Comparison of ENCODE assay signal across 2 fruit fly cellular contexts in the genomic region with DNA sequence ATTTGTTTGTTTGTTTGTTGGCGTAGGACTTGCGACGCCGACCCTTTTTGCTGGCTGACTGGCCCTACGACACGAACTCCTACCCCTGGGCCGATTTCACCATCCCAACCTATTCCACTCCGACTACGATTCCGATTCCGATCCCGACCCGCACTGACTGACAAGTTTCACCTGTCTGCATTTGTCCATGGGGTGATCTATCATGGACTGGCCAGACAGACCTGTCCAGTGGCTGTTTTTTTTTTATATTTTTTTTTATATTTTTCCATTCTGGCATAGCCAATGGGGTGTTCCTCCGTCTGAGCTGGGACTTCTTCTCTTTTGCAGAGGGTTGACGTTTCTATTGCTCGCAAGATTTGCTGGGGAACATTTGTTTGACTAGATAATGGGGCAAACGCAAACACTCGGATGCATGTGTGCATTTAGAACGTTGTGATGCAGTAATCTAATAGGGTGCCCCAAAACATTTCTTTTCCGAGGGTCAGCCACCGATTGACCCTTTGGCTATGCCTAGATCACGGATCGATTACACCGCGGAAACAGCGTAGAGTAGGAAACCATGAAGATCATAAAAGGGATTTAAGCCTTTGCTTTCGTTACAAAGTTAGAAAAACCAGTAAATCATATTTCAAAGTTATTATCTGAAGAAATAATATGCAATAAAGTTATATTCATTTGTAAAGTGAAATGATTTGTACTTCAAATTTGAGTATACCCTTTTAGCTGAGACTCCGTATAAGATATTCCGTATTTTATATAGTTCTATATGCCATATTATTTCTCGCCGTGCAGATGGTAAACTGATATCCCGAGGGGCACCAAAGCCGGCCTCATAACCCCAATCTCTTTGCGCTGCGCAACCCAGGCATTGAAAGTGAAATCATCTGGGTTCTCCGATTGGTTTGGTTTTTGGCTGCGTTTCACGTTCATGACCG.
TF ChIP-seq lines count a peak whose summit lies in the region.

No protein-coding gene starts in this region.

TF ChIP-seq in whole organism, embryonic, 481 proteins besides CTCF, POLR2A, EP300 and RAD21 (continued from another document and continues in another):
- TF ChIP-seq tna (GFP tag; IDR thresholded peaks at IDR 0.05; lab: Robert Waterston, UW; ENCODE audit: partially characterized antibody) = no peak
- TF ChIP-seq kni (GFP tag; optimal IDR thresholded peaks at IDR 0.05; lab: Kevin White, UChicago) = peak; percentile 16
- TF ChIP-seq CHES-1-like (GFP tag; optimal IDR thresholded peaks at IDR 0.05; lab: Kevin White, UChicago) = no peak
- no peak for TF ChIP-seq CG11696 (GFP tag; IDR thresholded peaks at IDR 0.05; lab: Robert Waterston, UW)
- TF ChIP-seq CG9797 (GFP tag; optimal IDR thresholded peaks at IDR 0.05; lab: Kevin White, UChicago) = no peak
- TF ChIP-seq Chrac-16 (GFP tag; optimal IDR thresholded peaks at IDR 0.05; lab: Kevin White, UChicago) = peak; percentile 55
- TF ChIP-seq CG2202 (tag; optimal IDR thresholded peaks at IDR 0.05; lab: Kevin White, UChicago) = peak; percentile 78
- TF ChIP-seq CG11695 (GFP tag; IDR thresholded peaks at IDR 0.05; lab: Robert Waterston, UW) = no peak
- TF ChIP-seq CG2712 (tag; optimal IDR thresholded peaks at IDR 0.05; lab: Kevin White, UChicago) = peak; percentile 89
- TF ChIP-seq dmrt11E (tag; optimal IDR thresholded peaks at IDR 0.05; lab: Kevin White, UChicago) = peak; percentile 91
- TF ChIP-seq CG9609 (GFP tag; optimal IDR thresholded peaks at IDR 0.05; lab: Kevin White, UChicago) = peak; percentile 15
- TF ChIP-seq BtbVII (GFP tag; optimal IDR thresholded peaks at IDR 0.05; lab: Kevin White, UChicago) = no peak
- no peak for TF ChIP-seq H15 (GFP tag; IDR thresholded peaks at IDR 0.05; lab: Robert Waterston, UW)
- no peak for TF ChIP-seq corto (GFP tag; optimal IDR thresholded peaks at IDR 0.05; lab: Kevin White, UChicago)
- TF ChIP-seq PHDP (tag; optimal IDR thresholded peaks at IDR 0.05; lab: Kevin White, UChicago) = peak; percentile 48
- no peak for TF ChIP-seq cwo (GFP tag; optimal IDR thresholded peaks at IDR 0.05; lab: Kevin White, UChicago)
- TF ChIP-seq ara (GFP tag; IDR thresholded peaks at IDR 0.05; lab: Robert Waterston, UW) = no peak
- TF ChIP-seq CG6254 (GFP tag; optimal IDR thresholded peaks at IDR 0.05; lab: Kevin White, UChicago) = peak; percentile 96
- no peak for TF ChIP-seq crol (GFP tag; IDR thresholded peaks at IDR 0.05; lab: Robert Waterston, UW)
- TF ChIP-seq pum (GFP tag; optimal IDR thresholded peaks at IDR 0.05; lab: Kevin White, UChicago) = peak; percentile 45
- peak; percentile 25 for TF ChIP-seq lilli (GFP tag; optimal IDR thresholded peaks at IDR 0.05; lab: Kevin White, UChicago)
- no peak for TF ChIP-seq repo (GFP tag; optimal IDR thresholded peaks at IDR 0.05; lab: Kevin White, UChicago)
- TF ChIP-seq Fer3 (tag; optimal IDR thresholded peaks at IDR 0.05; lab: Kevin White, UChicago) = no peak
- TF ChIP-seq CG4360 (GFP tag; IDR thresholded peaks at IDR 0.05; lab: Robert Waterston, UW) = no peak
- no peak for TF ChIP-seq inv (GFP tag; IDR thresholded peaks at IDR 0.05; lab: Robert Waterston, UW; ENCODE audit: partially characterized antibody)
- TF ChIP-seq dpn (GFP tag; optimal IDR thresholded peaks at IDR 0.05; lab: Kevin White, UChicago) = peak; percentile 27 to 42
- TF ChIP-seq Lhr (GFP tag; optimal IDR thresholded peaks at IDR 0.05; lab: Kevin White, UChicago) = peak; percentile 13
- no peak for TF ChIP-seq CG6791 (GFP tag; IDR thresholded peaks at IDR 0.05; lab: Robert Waterston, UW; ENCODE audit: partially characterized antibody)
- TF ChIP-seq knrl (GFP tag; IDR thresholded peaks at IDR 0.05; lab: Robert Waterston, UW; ENCODE audit: partially characterized antibody) = no peak
- no peak for TF ChIP-seq D19B (GFP tag; optimal IDR thresholded peaks at IDR 0.05; lab: Kevin White, UChicago)
- peak; percentile 59 for TF ChIP-seq Abd-B (GFP tag; optimal IDR thresholded peaks at IDR 0.05; lab: Kevin White, UChicago)
- peak; percentile 64 for TF ChIP-seq CG9727 (GFP tag; optimal IDR thresholded peaks at IDR 0.05; lab: Kevin White, UChicago)
- TF ChIP-seq bigmax (GFP tag; optimal IDR thresholded peaks at IDR 0.05; lab: Kevin White, UChicago) = no peak
- peak; percentile 29 for TF ChIP-seq Jarid2 (GFP tag; optimal IDR thresholded peaks at IDR 0.05; lab: Kevin White, UChicago)
- no peak for TF ChIP-seq tx (GFP tag; optimal IDR thresholded peaks at IDR 0.05; lab: Kevin White, UChicago)
- TF ChIP-seq CG6272 (GFP tag; IDR thresholded peaks at IDR 0.05; lab: Robert Waterston, UW) = no peak
- no peak for TF ChIP-seq bowl (GFP tag; IDR thresholded peaks at IDR 0.05; lab: Robert Waterston, UW)
- no peak for TF ChIP-seq sr (GFP tag; IDR thresholded peaks at IDR 0.05; lab: Robert Waterston, UW)
- TF ChIP-seq unpg (GFP tag; optimal IDR thresholded peaks at IDR 0.05; lab: Kevin White, UChicago) = peak; percentile 62
- TF ChIP-seq Mad (GFP tag; optimal IDR thresholded peaks at IDR 0.05; lab: Kevin White, UChicago) = no peak
- no peak for TF ChIP-seq D (optimal IDR thresholded peaks at IDR 0.05; lab: Kevin White, UChicago)
- peak; percentile 75 for TF ChIP-seq D (GFP tag; optimal IDR thresholded peaks at IDR 0.05; lab: Kevin White, UChicago)
- peak; percentile 30 to 47 for TF ChIP-seq Pdp1 (GFP tag; optimal IDR thresholded peaks at IDR 0.05; lab: Kevin White, UChicago)
- TF ChIP-seq sqz (GFP tag; optimal IDR thresholded peaks at IDR 0.05; lab: Kevin White, UChicago) = peak; percentile 13
- TF ChIP-seq CG12942 (GFP tag; optimal IDR thresholded peaks at IDR 0.05; lab: Kevin White, UChicago) = peak; percentile 10
- peak; percentile 21 for TF ChIP-seq fd64A (GFP tag; optimal IDR thresholded peaks at IDR 0.05; lab: Kevin White, UChicago)
- no peak; the same call in 2 of the 3 replicates for TF ChIP-seq otp (GFP tag; IDR thresholded peaks at IDR 0.05; lab: Robert Waterston, UW)
- no peak for TF ChIP-seq slbo (GFP tag; IDR thresholded peaks at IDR 0.05; lab: Robert Waterston, UW)
- no peak for TF ChIP-seq Tbp (GFP tag; optimal IDR thresholded peaks at IDR 0.05; lab: Kevin White, UChicago)
- peak; percentile 19 for TF ChIP-seq Bdp1 (GFP tag; optimal IDR thresholded peaks at IDR 0.05; lab: Kevin White, UChicago)
- peak; percentile 39; the same call in 1 of the 2 replicates for TF ChIP-seq lmd (GFP tag; IDR thresholded peaks at IDR 0.05; lab: Robert Waterston, UW)
- no peak for TF ChIP-seq en (GFP tag; optimal IDR thresholded peaks at IDR 0.05; lab: Kevin White, UChicago)
- TF ChIP-seq CG16815 (GFP tag; optimal IDR thresholded peaks at IDR 0.05; lab: Kevin White, UChicago) = peak; percentile 63
- TF ChIP-seq hb (GFP tag; IDR thresholded peaks at IDR 0.05; lab: Robert Waterston, UW; ENCODE audit: partially characterized antibody) = no peak
- peak; percentile 2 for TF ChIP-seq nau (GFP tag; optimal IDR thresholded peaks at IDR 0.05; lab: Kevin White, UChicago)
- TF ChIP-seq Taf1 (GFP tag; IDR thresholded peaks at IDR 0.05; lab: Robert Waterston, UW) = no peak
- TF ChIP-seq tup (GFP tag; optimal IDR thresholded peaks at IDR 0.05; lab: Kevin White, UChicago) = no peak
- TF ChIP-seq Adf1 (GFP tag; IDR thresholded peaks at IDR 0.05; lab: Robert Waterston, UW) = no peak
- peak; percentile 23 for TF ChIP-seq bcd (GFP tag; optimal IDR thresholded peaks at IDR 0.05; lab: Kevin White, UChicago)
- no peak for TF ChIP-seq pfk (GFP tag; optimal IDR thresholded peaks at IDR 0.05; lab: Kevin White, UChicago)
- TF ChIP-seq Bteb2 (GFP tag; optimal IDR thresholded peaks at IDR 0.05; lab: Kevin White, UChicago) = no peak

TF ChIP-seq in whole organism, prepupa, 60 proteins besides CTCF, POLR2A, EP300 and RAD21 (continued from another document):
- no peak for TF ChIP-seq CG1621 (tag; optimal IDR thresholded peaks at IDR 0.05; lab: Kevin White, UChicago)
- TF ChIP-seq Met (GFP tag; optimal IDR thresholded peaks at IDR 0.05; lab: Kevin White, UChicago) = peak; percentile 23
- no peak for TF ChIP-seq CG8319 (GFP tag; optimal IDR thresholded peaks at IDR 0.05; lab: Kevin White, UChicago)
- TF ChIP-seq CG3919 (GFP tag; optimal IDR thresholded peaks at IDR 0.05; lab: Kevin White, UChicago) = no peak
- no peak for TF ChIP-seq CG16779 (tag; optimal IDR thresholded peaks at IDR 0.05; lab: Kevin White, UChicago)
- no peak for TF ChIP-seq Smox (GFP tag; optimal IDR thresholded peaks at IDR 0.05; lab: Kevin White, UChicago)
- TF ChIP-seq esn (GFP tag; optimal IDR thresholded peaks at IDR 0.05; lab: Kevin White, UChicago) = peak; percentile 1
- peak; percentile 70 for TF ChIP-seq Blimp-1 (GFP tag; optimal IDR thresholded peaks at IDR 0.05; lab: Kevin White, UChicago)
- peak; percentile 66 for TF ChIP-seq Eip78C (GFP tag; lab: Kevin White, UChicago)
- TF ChIP-seq CG6854 (GFP tag; optimal IDR thresholded peaks at IDR 0.05; lab: Kevin White, UChicago) = no peak
- TF ChIP-seq CG11902 (GFP tag; optimal IDR thresholded peaks at IDR 0.05; lab: Kevin White, UChicago) = no peak
- TF ChIP-seq CG3032 (tag; optimal IDR thresholded peaks at IDR 0.05; lab: Kevin White, UChicago) = no peak
- TF ChIP-seq CG11294 (GFP tag; IDR thresholded peaks at IDR 0.05; lab: Robert Waterston, UW) = no peak
- no peak for TF ChIP-seq fd85E (GFP tag; optimal IDR thresholded peaks at IDR 0.05; lab: Kevin White, UChicago)
- TF ChIP-seq CG9139 (GFP tag; optimal IDR thresholded peaks at IDR 0.05; lab: Kevin White, UChicago) = no peak
- no peak for TF ChIP-seq Gug (GFP tag; IDR thresholded peaks at IDR 0.05; lab: Robert Waterston, UW)
- no peak for TF ChIP-seq pdm3 (GFP tag; optimal IDR thresholded peaks at IDR 0.05; lab: Kevin White, UChicago)
- no peak for TF ChIP-seq cyc (GFP tag; optimal IDR thresholded peaks at IDR 0.05; lab: Kevin White, UChicago)
TF ChIP-seq in whole organism, prepupa: peak in this region for 9.
